Worm (Caenorhabditis elegans): ENCODE results near the gene lect-2.
A peak's percentile ranks its signal among the peaks of the same experiment; 100 is the strongest.
"Not testable (repeated sequence)": the region's sequence is repeated elsewhere in the genome, so short reads cannot be mapped to it uniquely, and the experiment has no call there.

The lect-2 gene

ce11 chrII:5749733-5750238 lies 40.7 kb upstream of the lect-2 start, which contains the start of gene ifb-2:
Gene ifb-2, plus strand, starts transcription at chrII:5750188.
- TF ChIP-seq dox-1 (GFP tag; IDR thresholded peaks at IDR 0.05) (0 out of 2 replicates have a peak, but pooled peaks have one; percentile 15), nhr-80 (tag; optimal IDR thresholded peaks at IDR 0.05) (peak; percentile 92), K11D2.4 (GFP tag; IDR thresholded peaks at IDR 0.05) (no peak)

DNA sequence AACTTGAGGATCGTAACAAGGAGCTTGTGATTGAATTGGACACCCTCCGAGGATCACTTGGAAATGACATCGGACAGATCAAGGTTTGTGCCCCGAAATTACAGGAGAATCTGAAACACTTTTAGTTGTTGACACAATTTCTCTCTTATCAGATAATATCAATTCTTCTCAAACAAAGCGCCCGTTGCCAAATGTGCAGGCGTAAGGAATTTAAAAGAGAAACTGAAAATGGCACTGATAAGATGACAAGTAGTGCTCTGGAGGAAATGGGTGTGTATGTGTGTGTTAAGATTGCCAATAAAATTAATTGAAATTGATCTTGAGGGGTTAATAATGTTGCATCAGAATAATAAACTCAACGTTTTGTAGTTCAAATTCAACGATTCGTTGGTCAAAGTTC lies 39.2 kb upstream of the lect-2 start:
- TF ChIP-seq efl-1 (GFP tag; optimal IDR thresholded peaks at IDR 0.05) = no peak
- TF ChIP-seq hsf-1 (GFP tag; IDR thresholded peaks at IDR 0.05) = 0 out of 2 replicates have a peak, but pooled peaks have one; percentile 37
- peak; percentile 63 for TF ChIP-seq dox-1 (GFP tag; IDR thresholded peaks at IDR 0.05)
- TF ChIP-seq let-607 (tag; optimal IDR thresholded peaks at IDR 0.05) = no peak
- TF ChIP-seq nhr-80 (tag; optimal IDR thresholded peaks at IDR 0.05) = peak; percentile 96
- TF ChIP-seq ZK185.1 (tag; optimal IDR thresholded peaks at IDR 0.05; ENCODE audit: poor library complexity, severe bottlenecking) = peak; percentile 29

DNA sequence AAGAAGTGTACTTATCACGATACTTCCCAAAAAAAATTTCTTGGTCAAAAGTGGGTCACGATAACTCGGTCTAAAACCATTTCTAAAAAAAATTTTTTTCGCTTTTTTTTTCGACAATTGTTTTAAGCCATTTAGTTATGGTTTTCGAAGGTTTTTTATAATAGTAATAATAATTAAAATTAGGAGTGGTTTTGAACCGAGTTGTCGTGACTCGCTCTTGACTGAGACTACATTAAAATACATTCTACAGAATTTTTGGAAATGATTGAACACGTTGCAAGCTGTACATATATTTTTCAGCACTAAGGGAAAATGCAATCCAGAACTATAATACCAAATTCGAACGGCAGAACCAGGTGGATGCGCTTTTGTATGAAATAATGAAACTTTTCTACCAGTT lies 36.4 kb upstream of the lect-2 start, which contains the start of gene F10C1.8:
TSS of gene F10C1.8 (plus strand) at position 301 of the 400 bp plus-strand sequence.
- TF ChIP-seq mcd-1 (GFP tag; IDR thresholded peaks at IDR 0.05) (no peak), sea-2 (GFP tag; IDR thresholded peaks at IDR 0.05) (no peak), K12H6.12 (tag; optimal IDR thresholded peaks at IDR 0.05) (no peak), tlf-1 (GFP tag; optimal IDR thresholded peaks at IDR 0.05) (no peak), madf-8 (GFP tag; conservative IDR thresholded peaks at IDR 0.05) (no peak), bed-2 (GFP tag; IDR thresholded peaks at IDR 0.05) (no peak), mes-4 (tag; optimal IDR thresholded peaks at IDR 0.05) (no peak), somi-1 (GFP tag; optimal IDR thresholded peaks at IDR 0.05) (no peak), hlh-26 (GFP tag; conservative IDR thresholded peaks at IDR 0.05) (no peak), lin-26 (GFP tag; IDR thresholded peaks at IDR 0.05) (no peak), nhr-27 (tag; optimal IDR thresholded peaks at IDR 0.05) (no peak), B0261.1 (tag; optimal IDR thresholded peaks at IDR 0.05) (no peak), unc-62 (GFP tag; optimal IDR thresholded peaks at IDR 0.05) (no peak), snpc-3.4 (tag; optimal IDR thresholded peaks at IDR 0.05) (no peak), aptf-3 (GFP tag; IDR thresholded peaks at IDR 0.05) (no peak), athp-1 (tag; optimal IDR thresholded peaks at IDR 0.05) (no peak)

DNA sequence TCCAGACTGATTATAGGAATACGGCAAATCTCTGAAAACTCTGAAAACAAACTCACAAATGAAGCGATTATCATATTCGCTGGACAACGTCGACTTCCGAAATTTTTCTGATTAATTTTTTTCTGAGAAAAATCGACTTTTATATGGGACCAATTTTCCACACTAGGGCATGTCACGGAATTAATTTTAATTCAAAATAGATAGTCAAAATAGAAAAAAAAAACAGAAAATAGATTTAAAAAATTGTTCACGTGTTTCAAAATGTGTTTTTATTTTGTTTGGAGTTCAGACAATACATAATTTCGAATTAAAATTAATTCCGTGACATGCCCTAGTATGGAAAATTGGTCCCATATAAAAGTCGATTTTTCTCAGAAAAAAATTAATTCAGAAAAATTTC lies 32.9 kb upstream of the lect-2 start, which contains the start of the genes F10C1.3 and F10C1.23:
TSS of gene F10C1.3 (minus strand) at position 101 of the 400 bp plus-strand sequence.
TSS of gene F10C1.23 (plus strand) at position 385 of the 400 bp plus-strand sequence.
- TF ChIP-seq bed-1 (GFP tag; IDR thresholded peaks at IDR 0.05); rpc-1 (optimal IDR thresholded peaks at IDR 0.05); rpc-1 (tag; optimal IDR thresholded peaks at IDR 0.05); ets-4 (GFP tag; optimal IDR thresholded peaks at IDR 0.05): not testable (repeated sequence)

- TF ChIP-seq Y95B8A.8 (GFP tag; IDR thresholded peaks at IDR 0.05) (no peak), B0261.1 (tag; optimal IDR thresholded peaks at IDR 0.05) (no peak), rec-8 (tag; optimal IDR thresholded peaks at IDR 0.05) (no peak), F39B2.1 (GFP tag; IDR thresholded peaks at IDR 0.05) (no peak), K11D2.4 (GFP tag; IDR thresholded peaks at IDR 0.05) (no peak), madf-6 (GFP tag; IDR thresholded peaks at IDR 0.05) (no peak), nhr-179 (tag; optimal IDR thresholded peaks at IDR 0.05) (no peak)
Measured at ce11 chrII:5765318-5765717, 25.2 kb upstream of the lect-2 start, which contains the start of gene ifb-1. Gene ifb-1, plus strand, starts transcription at chrII:5765618.
